Fruit fly (Drosophila melanogaster): ENCODE measurements around the gene vig.

vig gene

DNA sequence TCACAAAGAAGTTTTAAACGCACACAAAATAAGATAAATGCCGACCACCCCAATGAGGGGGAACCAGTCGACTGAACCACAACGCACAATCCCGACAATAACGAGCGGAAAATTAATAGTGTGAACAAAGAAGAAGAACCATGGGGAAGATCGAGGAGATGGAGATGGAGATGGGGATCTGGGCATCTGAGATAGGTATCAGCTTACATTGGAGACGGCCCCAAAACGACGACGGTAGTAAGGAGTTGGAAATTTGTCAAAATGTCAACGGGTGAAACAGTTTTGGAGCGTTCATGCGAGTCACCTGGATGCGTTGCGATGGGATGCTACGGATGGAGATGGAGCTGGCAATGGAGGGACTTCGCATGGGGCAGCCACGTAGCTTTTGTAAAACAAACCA, 37.1 kb upstream of the vig start:
- TF ChIP-seq CG14655 (GFP tag; optimal IDR thresholded peaks at IDR 0.05) (no peak), CG10348 (GFP tag; IDR thresholded peaks at IDR 0.05) (no peak), CG8159 (tag; optimal IDR thresholded peaks at IDR 0.05) (no peak), CG15710 (tag; optimal IDR thresholded peaks at IDR 0.05) (no peak), CG9948 (tag; optimal IDR thresholded peaks at IDR 0.05) (no peak), CG32121 (GFP tag; IDR thresholded peaks at IDR 0.05) (no peak), rn (GFP tag; IDR thresholded peaks at IDR 0.05) (no peak), CG17806 (tag; optimal IDR thresholded peaks at IDR 0.05) (no peak), D1 (tag; optimal IDR thresholded peaks at IDR 0.05) (no peak), Snoo (tag; optimal IDR thresholded peaks at IDR 0.05) (no peak)

dm6 chr2L:15106100-15106499, 36.0 kb upstream of the vig start:
- TF ChIP-seq Snoo (tag; optimal IDR thresholded peaks at IDR 0.05) (no peak), CG4496 (GFP tag; IDR thresholded peaks at IDR 0.05) (no peak), fd96Ca (GFP tag; IDR thresholded peaks at IDR 0.05) (no peak), CG13204 (GFP tag; optimal IDR thresholded peaks at IDR 0.05) (no peak), CG8301 (tag; optimal IDR thresholded peaks at IDR 0.05) (no peak), CG12605 (GFP tag; IDR thresholded peaks at IDR 0.05) (no peak), CG15710 (tag; optimal IDR thresholded peaks at IDR 0.05) (no peak)

- no peak for TF ChIP-seq CG34367 (tag; optimal IDR thresholded peaks at IDR 0.05)
- TF ChIP-seq CG8301 (tag; optimal IDR thresholded peaks at IDR 0.05): no peak
- TF ChIP-seq D1 (tag; optimal IDR thresholded peaks at IDR 0.05): no peak
- TF ChIP-seq gl (tag; optimal IDR thresholded peaks at IDR 0.05): no peak
- no peak for TF ChIP-seq Snoo (tag; optimal IDR thresholded peaks at IDR 0.05)
- TF ChIP-seq CG4496 (GFP tag; IDR thresholded peaks at IDR 0.05): no peak
- no peak for TF ChIP-seq CG13204 (GFP tag; optimal IDR thresholded peaks at IDR 0.05)
- no peak for TF ChIP-seq fd96Ca (GFP tag; IDR thresholded peaks at IDR 0.05)
- no peak for TF ChIP-seq CG15710 (tag; optimal IDR thresholded peaks at IDR 0.05)
- TF ChIP-seq CG17806 (tag; optimal IDR thresholded peaks at IDR 0.05): no peak
- no peak for TF ChIP-seq CG14655 (GFP tag; optimal IDR thresholded peaks at IDR 0.05)
- no peak for TF ChIP-seq CG8159 (tag; optimal IDR thresholded peaks at IDR 0.05)
- no peak for TF ChIP-seq rn (GFP tag; IDR thresholded peaks at IDR 0.05)
- no peak for TF ChIP-seq CG10348 (GFP tag; IDR thresholded peaks at IDR 0.05)
- TF ChIP-seq Ets98B (GFP tag; IDR thresholded peaks at IDR 0.05): no peak
- TF ChIP-seq Pif1A (GFP tag; optimal IDR thresholded peaks at IDR 0.05): no peak
- no peak for TF ChIP-seq CG9948 (tag; optimal IDR thresholded peaks at IDR 0.05)
- no peak for TF ChIP-seq CG32121 (GFP tag; IDR thresholded peaks at IDR 0.05)
- TF ChIP-seq CG12605 (GFP tag; IDR thresholded peaks at IDR 0.05): no peak
- no peak for TF ChIP-seq Pif1B (GFP tag; optimal IDR thresholded peaks at IDR 0.05)
These were observed 4.3 kb upstream of the vig start, which contains the start of gene wwk for dm6 chr2L:15074465-15074864. Gene wwk (plus strand): TSS chr2L:15074776.

DNA sequence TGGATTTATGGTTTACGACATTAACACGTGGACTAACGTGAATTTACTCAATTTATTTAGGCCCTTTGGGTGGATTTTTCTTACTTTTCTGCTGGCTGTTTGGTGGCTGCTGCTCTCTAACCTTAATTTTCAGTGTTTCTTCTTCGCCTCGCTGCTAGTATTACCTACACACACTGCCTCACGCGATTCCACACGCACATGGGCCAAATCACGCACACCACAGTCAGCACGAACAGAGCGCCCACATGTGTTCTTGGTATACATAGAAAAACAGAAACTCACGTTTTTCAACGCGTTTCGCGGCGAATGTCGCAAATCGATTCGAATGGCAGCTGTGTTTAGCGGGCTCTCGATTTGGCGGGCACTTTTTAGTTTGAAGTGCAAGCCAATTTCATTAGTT, 2.3 kb downstream of the vig start:
- TF ChIP-seq Ets98B (GFP tag; IDR thresholded peaks at IDR 0.05) (peak; percentile 21; the same call in 1 of the 2 replicates), CG8159 (tag; optimal IDR thresholded peaks at IDR 0.05) (no peak)

DNA sequence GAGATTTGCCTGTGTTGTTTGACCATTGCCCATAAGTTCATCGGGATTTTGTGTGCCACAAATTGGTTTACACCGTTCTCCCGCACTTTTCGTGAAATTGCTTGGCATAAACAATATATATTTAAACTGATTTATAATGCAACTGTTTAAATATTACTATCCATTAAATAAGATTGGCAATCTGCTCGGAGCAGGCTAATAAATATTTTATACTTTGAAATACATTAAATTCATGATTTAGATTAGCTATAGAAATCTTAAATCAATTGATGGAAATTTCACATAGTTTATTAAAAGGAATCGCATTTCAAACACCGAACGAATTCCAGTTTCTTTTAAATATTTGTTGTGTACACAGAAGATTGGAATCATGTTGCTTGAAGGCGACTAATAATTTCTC, 4.0 kb downstream of the vig start:
- TF ChIP-seq CG12605 (GFP tag; IDR thresholded peaks at IDR 0.05): no peak
- TF ChIP-seq Snoo (tag; optimal IDR thresholded peaks at IDR 0.05): no peak
- TF ChIP-seq gl (tag; optimal IDR thresholded peaks at IDR 0.05): no peak
- TF ChIP-seq CG14655 (GFP tag; optimal IDR thresholded peaks at IDR 0.05): no peak
- TF ChIP-seq CG34367 (tag; optimal IDR thresholded peaks at IDR 0.05): no peak
- TF ChIP-seq Pif1A (GFP tag; optimal IDR thresholded peaks at IDR 0.05): no peak
- TF ChIP-seq Ets98B (GFP tag; IDR thresholded peaks at IDR 0.05): no peak
- no peak for TF ChIP-seq CG15710 (tag; optimal IDR thresholded peaks at IDR 0.05)
- no peak for TF ChIP-seq CG10348 (GFP tag; IDR thresholded peaks at IDR 0.05)
- no peak for TF ChIP-seq CG8301 (tag; optimal IDR thresholded peaks at IDR 0.05)

DNA sequence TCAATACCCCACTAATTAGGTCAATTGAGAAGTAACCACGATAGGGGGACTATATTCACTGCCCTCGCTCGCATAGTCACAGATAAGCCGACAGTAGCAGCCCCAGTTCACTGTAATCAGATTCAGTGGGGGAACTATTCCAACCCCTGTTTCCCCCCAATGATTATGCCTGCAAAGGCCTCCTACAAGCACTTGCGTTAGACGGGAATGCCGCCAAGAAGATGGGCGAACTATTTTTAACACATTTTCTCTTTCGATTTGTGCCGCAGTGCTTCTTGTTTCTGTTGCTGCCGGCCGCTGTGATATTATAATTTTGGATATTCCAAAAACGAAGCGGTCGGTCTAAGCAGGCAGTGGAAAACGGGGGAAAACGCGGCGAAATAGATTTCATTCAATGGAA, 4.5 kb downstream of the vig start:
- TF ChIP-seq CG32121 (GFP tag; IDR thresholded peaks at IDR 0.05) (no peak), EcR (GFP tag; optimal IDR thresholded peaks at IDR 0.05) (no peak)

DNA sequence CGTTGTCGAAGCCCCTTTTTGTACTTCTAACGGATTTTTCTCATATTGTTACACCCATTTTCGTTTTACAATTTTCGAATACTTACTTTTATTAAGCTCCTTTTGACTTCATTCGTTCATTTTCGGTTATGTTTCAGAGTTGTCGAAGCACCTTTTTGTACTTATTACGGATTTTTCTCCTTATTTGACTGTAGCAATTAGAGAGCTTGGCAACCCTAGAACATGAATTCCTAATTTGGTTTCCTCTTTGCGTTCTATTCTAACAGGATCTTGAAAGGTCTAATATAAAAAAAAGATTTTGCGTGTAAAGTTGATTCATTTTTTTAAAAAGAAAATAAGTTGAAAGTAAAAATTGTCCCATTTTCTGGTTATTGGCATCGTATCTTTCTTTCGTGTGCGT, 8.0 kb downstream of the vig start:
- TF ChIP-seq CG13204 (GFP tag; optimal IDR thresholded peaks at IDR 0.05) (no peak), CG4496 (GFP tag; IDR thresholded peaks at IDR 0.05) (no peak), CG10348 (GFP tag; IDR thresholded peaks at IDR 0.05) (no peak), CG12605 (GFP tag; IDR thresholded peaks at IDR 0.05) (no peak), CG34367 (tag; optimal IDR thresholded peaks at IDR 0.05) (no peak), Snoo (tag; optimal IDR thresholded peaks at IDR 0.05) (no peak), CG14655 (GFP tag; optimal IDR thresholded peaks at IDR 0.05) (no peak), CG8301 (tag; optimal IDR thresholded peaks at IDR 0.05) (no peak), CG8159 (tag; optimal IDR thresholded peaks at IDR 0.05) (no peak), rn (GFP tag; IDR thresholded peaks at IDR 0.05) (no peak), D1 (tag; optimal IDR thresholded peaks at IDR 0.05) (no peak), CG32121 (GFP tag; IDR thresholded peaks at IDR 0.05) (no peak), CG17806 (tag; optimal IDR thresholded peaks at IDR 0.05) (no peak), CG9948 (tag; optimal IDR thresholded peaks at IDR 0.05) (no peak), Pif1B (GFP tag; optimal IDR thresholded peaks at IDR 0.05) (no peak), gl (tag; optimal IDR thresholded peaks at IDR 0.05) (no peak), Ets98B (GFP tag; IDR thresholded peaks at IDR 0.05) (no peak), fd96Ca (GFP tag; IDR thresholded peaks at IDR 0.05) (no peak), CG15710 (tag; optimal IDR thresholded peaks at IDR 0.05) (no peak)

Measured in whole organism, pupa.